Fruit fly (Drosophila melanogaster): Measurements from ENCODE around the gene CG11964.

Gene CG11964

dm6 chr3R:8930165-8931063 is 14.4 kb downstream of the CG11964 start:
- TF ChIP-seq br (GFP tag; optimal IDR thresholded peaks at IDR 0.05) (peak; percentile 9), foxo (GFP tag; optimal IDR thresholded peaks at IDR 0.05) (peak in 1 of 2 experiments; percentile 35), Dfd (GFP tag; optimal IDR thresholded peaks at IDR 0.05) (no peak), N (GFP tag; optimal IDR thresholded peaks at IDR 0.05) (no peak), sv (GFP tag; optimal IDR thresholded peaks at IDR 0.05) (no peak), CG32264 (GFP tag; optimal IDR thresholded peaks at IDR 0.05) (no peak), fru (GFP tag; optimal IDR thresholded peaks at IDR 0.05) (peak; percentile 68), Hr83 (GFP tag; optimal IDR thresholded peaks at IDR 0.05; ENCODE audit: poor library complexity, severe bottlenecking) (no peak), Hr78 (GFP tag; optimal IDR thresholded peaks at IDR 0.05) (no peak), psq (GFP tag; optimal IDR thresholded peaks at IDR 0.05) (no peak), usp (GFP tag; optimal IDR thresholded peaks at IDR 0.05) (no peak), Myc (optimal IDR thresholded peaks at IDR 0.05) (no peak), OdsH (GFP tag; optimal IDR thresholded peaks at IDR 0.05) (no peak), GATAd (GFP tag; optimal IDR thresholded peaks at IDR 0.05) (no peak), Abd-B (GFP tag; optimal IDR thresholded peaks at IDR 0.05) (no peak), Vsx2 (GFP tag; optimal IDR thresholded peaks at IDR 0.05; ENCODE audit: partially characterized antibody) (no peak), tai (GFP tag; optimal IDR thresholded peaks at IDR 0.05) (no peak), brk (GFP tag; optimal IDR thresholded peaks at IDR 0.05) (no peak), Sp1 (GFP tag; optimal IDR thresholded peaks at IDR 0.05) (peak; percentile 59), h (GFP tag; optimal IDR thresholded peaks at IDR 0.05) (peak; percentile 43), CG9705 (GFP tag; optimal IDR thresholded peaks at IDR 0.05) (no peak), Jra (GFP tag; optimal IDR thresholded peaks at IDR 0.05) (no peak), lola (GFP tag; optimal IDR thresholded peaks at IDR 0.05) (no peak), Hnf4 (GFP tag; optimal IDR thresholded peaks at IDR 0.05) (no peak), dl (GFP tag; optimal IDR thresholded peaks at IDR 0.05; ENCODE audit: insufficient read depth in 1 of 2, partially characterized antibody in 2 of 2) (no peak), dmrt93B (GFP tag; optimal IDR thresholded peaks at IDR 0.05) (no peak), HLH106 (tag; optimal IDR thresholded peaks at IDR 0.05) (peak; percentile 49), Dif (GFP tag; optimal IDR thresholded peaks at IDR 0.05; ENCODE audit: partially characterized antibody) (no peak), ey (GFP tag; optimal IDR thresholded peaks at IDR 0.05) (peak; percentile 44), pan (optimal IDR thresholded peaks at IDR 0.05) (no peak), dsf (GFP tag; optimal IDR thresholded peaks at IDR 0.05; ENCODE audit: borderline replicate concordance) (no peak), jim (GFP tag; optimal IDR thresholded peaks at IDR 0.05) (no peak), sage (GFP tag; optimal IDR thresholded peaks at IDR 0.05) (no peak), Rel (GFP tag; optimal IDR thresholded peaks at IDR 0.05) (no peak), Rel (tag; optimal IDR thresholded peaks at IDR 0.05) (peak; percentile 0), woc (GFP tag; optimal IDR thresholded peaks at IDR 0.05) (peak; percentile 24), rgr (GFP tag; optimal IDR thresholded peaks at IDR 0.05) (peak; percentile 43), Mio (GFP tag; optimal IDR thresholded peaks at IDR 0.05) (no peak), CrebA (GFP tag; optimal IDR thresholded peaks at IDR 0.05; ENCODE audit: borderline replicate concordance) (no peak)

- TF ChIP-seq rgr (GFP tag; optimal IDR thresholded peaks at IDR 0.05) (no peak), Jra (GFP tag; optimal IDR thresholded peaks at IDR 0.05) (no peak), tai (GFP tag; optimal IDR thresholded peaks at IDR 0.05) (no peak), brk (GFP tag; optimal IDR thresholded peaks at IDR 0.05) (no peak), woc (GFP tag; optimal IDR thresholded peaks at IDR 0.05) (no peak), pan (optimal IDR thresholded peaks at IDR 0.05) (no peak), dl (GFP tag; optimal IDR thresholded peaks at IDR 0.05; ENCODE audit: insufficient read depth in 1 of 2, partially characterized antibody in 2 of 2) (no peak), Myc (optimal IDR thresholded peaks at IDR 0.05) (no peak), CG32264 (GFP tag; optimal IDR thresholded peaks at IDR 0.05) (no peak), Rel (GFP tag; optimal IDR thresholded peaks at IDR 0.05) (no peak), Rel (tag; optimal IDR thresholded peaks at IDR 0.05) (no peak), lola (GFP tag; optimal IDR thresholded peaks at IDR 0.05) (no peak)
Measured at dm6 chr3R:8929703-8930102, 15.1 kb downstream of the CG11964 start.
